6 fruit fly cellular contexts compared by ENCODE assay signal in the genomic region with DNA sequence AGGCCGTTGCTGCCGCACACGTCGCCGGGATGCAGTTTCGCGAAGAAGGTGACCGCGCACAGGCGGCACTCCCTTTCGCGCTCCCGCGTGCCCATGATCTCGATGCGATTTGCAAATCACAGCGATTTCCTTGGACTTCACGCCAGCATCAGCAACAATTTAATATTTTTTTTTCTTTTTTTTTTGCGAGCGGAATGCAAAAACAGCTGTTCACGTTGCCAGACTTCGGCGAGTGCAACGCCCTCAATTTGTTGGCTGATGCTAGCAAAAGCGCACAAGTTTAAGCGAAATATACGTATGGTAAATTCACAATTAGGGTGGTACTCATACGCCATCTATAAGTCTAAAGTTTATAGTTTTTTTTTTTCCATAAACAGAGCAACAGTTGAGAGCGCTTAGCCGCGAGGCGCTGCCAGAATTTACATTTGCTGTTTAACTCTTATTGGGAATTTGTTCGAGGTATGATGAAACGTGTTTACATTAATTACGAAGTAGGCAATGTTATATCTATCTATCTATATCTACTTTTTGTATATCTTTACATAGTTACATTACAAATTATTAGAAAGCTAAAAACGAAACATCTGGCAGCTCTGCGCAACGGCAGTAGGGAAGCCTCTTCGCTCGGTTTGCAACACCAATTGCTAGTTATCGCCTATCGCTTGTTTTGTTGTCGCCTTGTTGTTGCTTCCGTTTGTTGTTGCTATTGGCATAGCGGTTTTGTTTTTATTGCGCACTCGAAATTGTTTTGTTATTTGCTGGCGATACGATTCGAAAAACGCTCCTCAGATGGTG.
TF ChIP-seq lines count a peak whose summit lies in the region.

A gene (minus strand): TSS at position 220 of the 795 bp plus-strand sequence.
A gene (plus strand): TSS at position 503 of the 795 bp plus-strand sequence.

- peak; percentile 25 to 38 for TF ChIP-seq CTCF in S2 (optimal IDR thresholded peaks at IDR 0.05; lab: Kevin White, UChicago)
- TF ChIP-seq CTCF in whole organism, embryonic (GFP tag; optimal IDR thresholded peaks at IDR 0.05; lab: Kevin White, UChicago), result peak; percentile 87

TF ChIP-seq in whole organism, adult, 20 proteins besides CTCF, POLR2A, EP300 and RAD21 (continues in another document):
- no peak for TF ChIP-seq Mnt (GFP tag; optimal IDR thresholded peaks at IDR 0.05; lab: Kevin White, UChicago)
- no peak for TF ChIP-seq CG33017 (tag; optimal IDR thresholded peaks at IDR 0.05; lab: Kevin White, UChicago)
- TF ChIP-seq Clk (GFP tag; optimal IDR thresholded peaks at IDR 0.05; lab: Kevin White, UChicago), result no peak
- peak; percentile 33 for TF ChIP-seq toe (GFP tag; optimal IDR thresholded peaks at IDR 0.05; lab: Kevin White, UChicago)
- peak; percentile 21 for TF ChIP-seq Hr96 (GFP tag; optimal IDR thresholded peaks at IDR 0.05; lab: Kevin White, UChicago)
- TF ChIP-seq CG1620 (GFP tag; optimal IDR thresholded peaks at IDR 0.05; lab: Kevin White, UChicago), result peak; percentile 52
- peak; percentile 41 for TF ChIP-seq CG5204 (GFP tag; optimal IDR thresholded peaks at IDR 0.05; lab: Kevin White, UChicago)
- peak; percentile 75 for TF ChIP-seq ovo (GFP tag; optimal IDR thresholded peaks at IDR 0.05; lab: Kevin White, UChicago)
- TF ChIP-seq cic (GFP tag; optimal IDR thresholded peaks at IDR 0.05; lab: Kevin White, UChicago), result no peak
- peak; percentile 96 for TF ChIP-seq tj (GFP tag; optimal IDR thresholded peaks at IDR 0.05; lab: Kevin White, UChicago)
- TF ChIP-seq CG14711 (tag; optimal IDR thresholded peaks at IDR 0.05; lab: Kevin White, UChicago), result peak; percentile 45
- peak; percentile 62 for TF ChIP-seq Crg-1 (GFP tag; optimal IDR thresholded peaks at IDR 0.05; lab: Kevin White, UChicago)
- no peak for TF ChIP-seq kay (GFP tag; lab: Kevin White, UChicago; ENCODE audit: borderline replicate concordance)
- TF ChIP-seq CG12768 (GFP tag; optimal IDR thresholded peaks at IDR 0.05; lab: Kevin White, UChicago), result peak; percentile 2
- TF ChIP-seq CG11617 (GFP tag; optimal IDR thresholded peaks at IDR 0.05; lab: Kevin White, UChicago), result peak; percentile 59
- no peak for TF ChIP-seq bab1 (GFP tag; optimal IDR thresholded peaks at IDR 0.05; lab: Kevin White, UChicago)

TF ChIP-seq in whole organism, embryonic, 481 proteins besides CTCF, POLR2A, EP300 and RAD21 (continues in another document):
- peak; percentile 31 for TF ChIP-seq Max (GFP tag; optimal IDR thresholded peaks at IDR 0.05; lab: Kevin White, UChicago)
- TF ChIP-seq sr (GFP tag; IDR thresholded peaks at IDR 0.05; lab: Robert Waterston, UW), result no peak
- peak; percentile 1 for TF ChIP-seq nau (GFP tag; optimal IDR thresholded peaks at IDR 0.05; lab: Kevin White, UChicago)
- peak; percentile 4 for TF ChIP-seq Hr3 (GFP tag; optimal IDR thresholded peaks at IDR 0.05; lab: Kevin White, UChicago)
- TF ChIP-seq slbo (GFP tag; IDR thresholded peaks at IDR 0.05; lab: Robert Waterston, UW), result peak; percentile 31; the same call in 1 of the 2 replicates
- TF ChIP-seq sisA (GFP tag; IDR thresholded peaks at IDR 0.05; lab: Robert Waterston, UW), result peak; percentile 19; the same call in 1 of the 2 replicates
- no peak for TF ChIP-seq bigmax (GFP tag; optimal IDR thresholded peaks at IDR 0.05; lab: Kevin White, UChicago)
- no peak for TF ChIP-seq CG2678 (tag; optimal IDR thresholded peaks at IDR 0.05; lab: Kevin White, UChicago)
- no peak for TF ChIP-seq B-H2 (GFP tag; optimal IDR thresholded peaks at IDR 0.05; lab: Kevin White, UChicago)
- TF ChIP-seq dati (GFP tag; IDR thresholded peaks at IDR 0.05; lab: Robert Waterston, UW), result no peak
- no peak for TF ChIP-seq Atf6 (GFP tag; IDR thresholded peaks at IDR 0.05; lab: Robert Waterston, UW)
- peak; percentile 26 for TF ChIP-seq lbe (GFP tag; optimal IDR thresholded peaks at IDR 0.05; lab: Kevin White, UChicago)
- peak; percentile 51 for TF ChIP-seq CG15479 (GFP tag; optimal IDR thresholded peaks at IDR 0.05; lab: Kevin White, UChicago)
- TF ChIP-seq CG3847 (GFP tag; IDR thresholded peaks at IDR 0.05; lab: Robert Waterston, UW), result no peak
- peak; percentile 84 for TF ChIP-seq Elba2 (GFP tag; optimal IDR thresholded peaks at IDR 0.05; lab: Kevin White, UChicago)
- peak; percentile 90 for TF ChIP-seq CG32772 (GFP tag; IDR thresholded peaks at IDR 0.05; lab: Robert Waterston, UW)

TF ChIP-seq in whole organism, prepupa, 60 proteins besides CTCF, POLR2A, EP300 and RAD21 (continues in another document):
- TF ChIP-seq CG6276 (GFP tag; optimal IDR thresholded peaks at IDR 0.05; lab: Kevin White, UChicago), result no peak
- no peak for TF ChIP-seq Ets21C (GFP tag; optimal IDR thresholded peaks at IDR 0.05; lab: Kevin White, UChicago)
- peak; percentile 8 for TF ChIP-seq vri (GFP tag; optimal IDR thresholded peaks at IDR 0.05; lab: Kevin White, UChicago)
- TF ChIP-seq Hr4 (GFP tag; optimal IDR thresholded peaks at IDR 0.05; lab: Kevin White, UChicago), result peak; percentile 15
- TF ChIP-seq CG1621 (tag; optimal IDR thresholded peaks at IDR 0.05; lab: Kevin White, UChicago), result no peak
- peak; percentile 44 for TF ChIP-seq CG10631 (GFP tag; optimal IDR thresholded peaks at IDR 0.05; lab: Kevin White, UChicago)
- TF ChIP-seq CG11294 (GFP tag; IDR thresholded peaks at IDR 0.05; lab: Robert Waterston, UW), result no peak
- peak; percentile 6 for TF ChIP-seq CG10669 (GFP tag; optimal IDR thresholded peaks at IDR 0.05; lab: Kevin White, UChicago)
- TF ChIP-seq Lpt (GFP tag; optimal IDR thresholded peaks at IDR 0.05; lab: Kevin White, UChicago), result peak; percentile 19
- no peak for TF ChIP-seq Blimp-1 (GFP tag; optimal IDR thresholded peaks at IDR 0.05; lab: Kevin White, UChicago)
- peak; percentile 33 for TF ChIP-seq Eip75B (GFP tag; optimal IDR thresholded peaks at IDR 0.05; lab: Kevin White, UChicago)
- peak; percentile 15 for TF ChIP-seq Sox102F (GFP tag; optimal IDR thresholded peaks at IDR 0.05; lab: Kevin White, UChicago)
- peak; percentile 34 for TF ChIP-seq CG31627 (GFP tag; optimal IDR thresholded peaks at IDR 0.05; lab: Kevin White, UChicago)
- TF ChIP-seq CG7368 (GFP tag; optimal IDR thresholded peaks at IDR 0.05; lab: Kevin White, UChicago), result no peak
- TF ChIP-seq cyc (GFP tag; optimal IDR thresholded peaks at IDR 0.05; lab: Kevin White, UChicago), result peak; percentile 32
- TF ChIP-seq CG8632 (GFP tag; optimal IDR thresholded peaks at IDR 0.05; lab: Kevin White, UChicago), result no peak
- TF ChIP-seq fd59A (GFP tag; optimal IDR thresholded peaks at IDR 0.05; lab: Kevin White, UChicago), result no peak

TF ChIP-seq in whole organism, pupa, 21 proteins besides CTCF, POLR2A, EP300 and RAD21:
- TF ChIP-seq fd96Ca (GFP tag; IDR thresholded peaks at IDR 0.05; lab: Robert Waterston, UW) (0 out of 3 replicates have a peak, but pooled peaks have one; percentile 5), D1 (tag; optimal IDR thresholded peaks at IDR 0.05; lab: Kevin White, UChicago) (no peak), CG14655 (GFP tag; optimal IDR thresholded peaks at IDR 0.05; lab: Kevin White, UChicago) (peak; percentile 22), EcR (GFP tag; optimal IDR thresholded peaks at IDR 0.05; lab: Kevin White, UChicago) (peak; percentile 95), CG8159 (tag; optimal IDR thresholded peaks at IDR 0.05; lab: Kevin White, UChicago) (peak; percentile 12), CG8301 (tag; optimal IDR thresholded peaks at IDR 0.05; lab: Kevin White, UChicago) (no peak)

TF ChIP-seq in whole organism, wandering third instar larva, 38 proteins besides CTCF, POLR2A, EP300 and RAD21 (continues in another document):
- TF ChIP-seq CG9705 (GFP tag; optimal IDR thresholded peaks at IDR 0.05; lab: Kevin White, UChicago) (no peak), jim (GFP tag; optimal IDR thresholded peaks at IDR 0.05; lab: Kevin White, UChicago) (no peak), OdsH (GFP tag; optimal IDR thresholded peaks at IDR 0.05; lab: Kevin White, UChicago) (peak; percentile 1), Vsx2 (GFP tag; optimal IDR thresholded peaks at IDR 0.05; lab: Kevin White, UChicago; ENCODE audit: partially characterized antibody) (no peak), Rel (GFP tag; optimal IDR thresholded peaks at IDR 0.05; lab: Kevin White, UChicago) (no peak), Rel (tag; optimal IDR thresholded peaks at IDR 0.05; lab: Kevin White, UChicago) (no peak), Hr78 (GFP tag; optimal IDR thresholded peaks at IDR 0.05; lab: Kevin White, UChicago) (no peak), CG32264 (GFP tag; optimal IDR thresholded peaks at IDR 0.05; lab: Kevin White, UChicago) (no peak), Abd-B (GFP tag; optimal IDR thresholded peaks at IDR 0.05; lab: Kevin White, UChicago) (no peak), tai (GFP tag; optimal IDR thresholded peaks at IDR 0.05; lab: Kevin White, UChicago) (no peak), pan (optimal IDR thresholded peaks at IDR 0.05; lab: Kevin White, UChicago) (no peak), Mio (GFP tag; optimal IDR thresholded peaks at IDR 0.05; lab: Kevin White, UChicago) (no peak), Dif (GFP tag; optimal IDR thresholded peaks at IDR 0.05; lab: Kevin White, UChicago; ENCODE audit: partially characterized antibody) (no peak), fru (GFP tag; optimal IDR thresholded peaks at IDR 0.05; lab: Kevin White, UChicago) (peak; percentile 26), Hr83 (GFP tag; optimal IDR thresholded peaks at IDR 0.05; lab: Kevin White, UChicago; ENCODE audit: poor library complexity, severe bottlenecking) (no peak), Sp1 (GFP tag; optimal IDR thresholded peaks at IDR 0.05; lab: Kevin White, UChicago) (peak; percentile 33), Jra (GFP tag; optimal IDR thresholded peaks at IDR 0.05; lab: Kevin White, UChicago) (peak; percentile 44), h (GFP tag; optimal IDR thresholded peaks at IDR 0.05; lab: Kevin White, UChicago) (peak; percentile 29), Hnf4 (GFP tag; optimal IDR thresholded peaks at IDR 0.05; lab: Kevin White, UChicago) (peak; percentile 39), rgr (GFP tag; optimal IDR thresholded peaks at IDR 0.05; lab: Kevin White, UChicago) (peak; percentile 33), psq (GFP tag; optimal IDR thresholded peaks at IDR 0.05; lab: Kevin White, UChicago) (peak; percentile 25), Myc (optimal IDR thresholded peaks at IDR 0.05; lab: Kevin White, UChicago) (no peak), HLH106 (tag; optimal IDR thresholded peaks at IDR 0.05; lab: Kevin White, UChicago) (peak; percentile 36), dmrt93B (GFP tag; optimal IDR thresholded peaks at IDR 0.05; lab: Kevin White, UChicago) (peak; percentile 25), foxo (GFP tag; optimal IDR thresholded peaks at IDR 0.05; lab: Kevin White, UChicago) (peak in 1 of 2 experiments; percentile 49), ey (GFP tag; optimal IDR thresholded peaks at IDR 0.05; lab: Kevin White, UChicago) (peak; percentile 29), N (GFP tag; optimal IDR thresholded peaks at IDR 0.05; lab: Kevin White, UChicago) (no peak), woc (GFP tag; optimal IDR thresholded peaks at IDR 0.05; lab: Kevin White, UChicago) (peak; percentile 7), GATAd (GFP tag; optimal IDR thresholded peaks at IDR 0.05; lab: Kevin White, UChicago) (no peak), br (GFP tag; optimal IDR thresholded peaks at IDR 0.05; lab: Kevin White, UChicago) (peak; percentile 23)
